Fruit fly (Drosophila melanogaster) whole organism, prepupa: ENCODE results near the gene CG32855.

Experiments
- Blimp-1 ChIP-seq: fragments of 200-800 bp; sonication (Bioruptor generic); optimal IDR thresholded peaks from 3 replicates; lab custom pipeline; 2017; ENCODE audit warnings: missing biosample characterization, missing genetic modification characterization, mild to moderate bottlenecking, moderate library complexity, missing genetic modification reagents
- CG10631 ChIP-seq: fragments of 200-800 bp; sonication (Bioruptor generic); optimal IDR thresholded peaks from 2 replicates; lab custom pipeline; 2016; ENCODE audit warnings: missing biosample characterization, missing genetic modification characterization
- CG10669 ChIP-seq: fragments of 200-800 bp; sonication (Bioruptor generic); optimal IDR thresholded peaks from 3 replicates; lab custom pipeline; 2018; ENCODE audit warnings: missing biosample characterization, mild to moderate bottlenecking, missing genetic modification characterization, moderate library complexity
- CG11762 ChIP-seq: fragments of 200-800 bp; sonication (Bioruptor generic); optimal IDR thresholded peaks from 3 replicates; lab custom pipeline; 2016; ENCODE audit warnings: missing biosample characterization, missing genetic modification characterization; ENCODE audit not compliant: insufficient read depth
- CG11902 ChIP-seq: fragments of 200-800 bp; sonication (Bioruptor generic); optimal IDR thresholded peaks from 3 replicates; lab custom pipeline; 2016; ENCODE audit warnings: missing biosample characterization, missing genetic modification characterization
- CG15336 ChIP-seq: fragments of 200-800 bp; sonication (Bioruptor generic); IDR thresholded peaks from 2 replicates; pipeline ENCODE4 v1.3.6; 2022; ENCODE audit warnings: missing biosample characterization, missing genetic modification characterization
- CG1621 ChIP-seq: fragments of 200-800 bp; sonication (Bioruptor generic); optimal IDR thresholded peaks from 3 replicates; lab custom pipeline; 2018; ENCODE audit warnings: missing biosample characterization, mild to moderate bottlenecking, missing genetic modification characterization
- CG16779 ChIP-seq: fragments of 200-800 bp; sonication (Bioruptor generic); optimal IDR thresholded peaks from 3 replicates; lab custom pipeline; 2017; ENCODE audit warnings: missing biosample characterization, mild to moderate bottlenecking, missing genetic modification characterization
- CG3032 ChIP-seq: fragments of 200-800 bp; optimal IDR thresholded peaks from 2 replicates; lab custom pipeline; 2019; ENCODE audit warnings: missing biosample characterization, mild to moderate bottlenecking, missing genetic modification characterization, moderate library complexity
- CG31627 ChIP-seq: fragments of 200-800 bp; sonication (Bioruptor generic); optimal IDR thresholded peaks from 3 replicates; lab custom pipeline; 2016; ENCODE audit warnings: missing biosample characterization, missing genetic modification characterization
- CG34406 ChIP-seq: fragments of 200-800 bp; sonication (Bioruptor generic); optimal IDR thresholded peaks from 3 replicates; lab custom pipeline; 2016; ENCODE audit warnings: missing biosample characterization, missing genetic modification characterization
- CG3919 ChIP-seq: fragments of 200-800 bp; sonication (Bioruptor generic); optimal IDR thresholded peaks from 3 replicates; lab custom pipeline; 2016; ENCODE audit warnings: missing biosample characterization, missing genetic modification characterization
- CG4318 ChIP-seq: fragments of 200-800 bp; sonication (Bioruptor generic); optimal IDR thresholded peaks from 3 replicates; lab custom pipeline; 2017; ENCODE audit warnings: missing biosample characterization, mild to moderate bottlenecking, missing genetic modification characterization
- CG6163 ChIP-seq: fragments of 200-800 bp; sonication (Bioruptor generic); IDR thresholded peaks from 3 replicates; pipeline ENCODE4 v1.3.6; 2022; ENCODE audit warnings: missing biosample characterization, missing genetic modification characterization
- CG6792 ChIP-seq: fragments of 200-800 bp; sonication (Bioruptor generic); optimal IDR thresholded peaks from 3 replicates; lab custom pipeline; 2016; ENCODE audit warnings: missing biosample characterization, missing genetic modification characterization
- CG6808 ChIP-seq: fragments of 200-800 bp; sonication (Bioruptor generic); optimal IDR thresholded peaks from 3 replicates; lab custom pipeline; 2017; ENCODE audit warnings: missing biosample characterization, missing genetic modification characterization, mild to moderate bottlenecking, moderate library complexity, missing genetic modification reagents
- CG6854 ChIP-seq: fragments of 200-800 bp; sonication (Bioruptor generic); optimal IDR thresholded peaks from 2 replicates; lab custom pipeline; 2017; ENCODE audit warnings: missing biosample characterization, mild to moderate bottlenecking, missing genetic modification characterization
- CG7368 ChIP-seq: fragments of 200-800 bp; sonication (Bioruptor generic); optimal IDR thresholded peaks from 3 replicates; lab custom pipeline; 2016; ENCODE audit warnings: missing biosample characterization, missing genetic modification characterization
- CG8119 ChIP-seq: fragments of 200-800 bp; sonication (Bioruptor generic); IDR thresholded peaks from 3 replicates; pipeline ENCODE4 v1.3.6; 2022; ENCODE audit warnings: missing biosample characterization, missing genetic modification characterization
- CG8319 ChIP-seq: fragments of 200-800 bp; sonication (Bioruptor generic); optimal IDR thresholded peaks from 3 replicates; lab custom pipeline; 2016; ENCODE audit warnings: missing biosample characterization, missing genetic modification characterization
- CG9139 ChIP-seq: fragments of 200-800 bp; sonication (Bioruptor generic); optimal IDR thresholded peaks from 3 replicates; lab custom pipeline; 2017; ENCODE audit warnings: missing biosample characterization, mild to moderate bottlenecking, missing genetic modification characterization
- Eip75B ChIP-seq: fragments of 200-800 bp; sonication (Bioruptor generic); optimal IDR thresholded peaks from 3 replicates; lab custom pipeline; 2016; ENCODE audit warnings: missing biosample characterization, missing genetic modification characterization
- Eip78C ChIP-seq: fragments of 200-800 bp; sonication (Bioruptor generic); peaks from one replicate; lab custom pipeline; 2016; ENCODE audit warnings: missing biosample characterization, missing genetic modification characterization
- Eip93F ChIP-seq: fragments of 200-800 bp; sonication (Bioruptor generic); optimal IDR thresholded peaks from 2 replicates; lab custom pipeline; 2016; ENCODE audit warnings: missing biosample characterization, mild to moderate bottlenecking, missing genetic modification characterization
- Ets21C ChIP-seq: fragments of 200-800 bp; sonication (Bioruptor generic); optimal IDR thresholded peaks from 3 replicates; lab custom pipeline; 2016; ENCODE audit warnings: missing biosample characterization, missing genetic modification characterization
- Ets96B ChIP-seq: fragments of 200-800 bp; optimal IDR thresholded peaks from 2 replicates; lab custom pipeline; 2019; ENCODE audit warnings: missing biosample characterization, mild to moderate bottlenecking, missing genetic modification characterization, moderate library complexity
- Gug ChIP-seq: fragments of 200-800 bp; sonication (Bioruptor generic); IDR thresholded peaks from 2 replicates; pipeline ENCODE4 v1.3.6; 2022; ENCODE audit warnings: missing biosample characterization, missing genetic modification characterization
- Hr38 ChIP-seq: sonication (Bioruptor generic); optimal IDR thresholded peaks from 2 replicates; lab custom pipeline; 2016; ENCODE audit warnings: missing biosample characterization, missing genetic modification characterization
- Hr39 ChIP-seq: fragments of 200-800 bp; sonication (Bioruptor generic); optimal IDR thresholded peaks from 2 replicates; lab custom pipeline; 2016; ENCODE audit warnings: missing biosample characterization, missing genetic modification characterization
- Hr4 ChIP-seq: fragments of 200-800 bp; sonication (Bioruptor generic); optimal IDR thresholded peaks from 3 replicates; lab custom pipeline; 2016; ENCODE audit warnings: missing biosample characterization, missing genetic modification characterization
- Lpt ChIP-seq: fragments of 200-800 bp; sonication (Bioruptor generic); optimal IDR thresholded peaks from 3 replicates; lab custom pipeline; 2016; ENCODE audit warnings: missing biosample characterization, missing genetic modification characterization
- Met ChIP-seq: fragments of 200-800 bp; sonication (Bioruptor generic); optimal IDR thresholded peaks from 3 replicates; lab custom pipeline; 2016; ENCODE audit warnings: missing biosample characterization, missing genetic modification characterization
- Smox ChIP-seq: fragments of 200-800 bp; sonication (Bioruptor generic); optimal IDR thresholded peaks from 3 replicates; lab custom pipeline; 2016; ENCODE audit warnings: missing biosample characterization, missing genetic modification characterization
- Sox102F ChIP-seq: fragments of 200-800 bp; sonication (Bioruptor generic); optimal IDR thresholded peaks from 2 replicates; lab custom pipeline; 2016; ENCODE audit warnings: missing biosample characterization, mild to moderate bottlenecking, missing genetic modification characterization
- achi ChIP-seq: fragments of 200-800 bp; sonication (Bioruptor generic); optimal IDR thresholded peaks from 3 replicates; lab custom pipeline; 2016; ENCODE audit warnings: missing biosample characterization, missing genetic modification characterization
- cyc ChIP-seq: fragments of 200-800 bp; sonication (Bioruptor generic); optimal IDR thresholded peaks from 3 replicates; lab custom pipeline; 2016; ENCODE audit warnings: missing biosample characterization, missing genetic modification characterization
- eg ChIP-seq: fragments of 200-800 bp; sonication (Bioruptor generic); IDR thresholded peaks from 3 replicates; pipeline ENCODE4 v1.3.6; 2022; ENCODE audit warnings: missing biosample characterization, missing genetic modification characterization
- esn ChIP-seq: fragments of 200-800 bp; sonication (Bioruptor generic); optimal IDR thresholded peaks from 2 replicates; lab custom pipeline; 2016; ENCODE audit warnings: missing biosample characterization, mild to moderate bottlenecking, missing genetic modification characterization, moderate library complexity
- fd59A ChIP-seq: fragments of 200-800 bp; sonication (Bioruptor generic); optimal IDR thresholded peaks from 2 replicates; lab custom pipeline; 2017; ENCODE audit warnings: missing biosample characterization, mild to moderate bottlenecking, missing genetic modification characterization, missing genetic modification reagents
- fd85E ChIP-seq: fragments of 200-800 bp; sonication (Bioruptor generic); optimal IDR thresholded peaks from 3 replicates; lab custom pipeline; 2016; ENCODE audit warnings: missing biosample characterization, missing genetic modification characterization
- fkh ChIP-seq: fragments of 200-800 bp; sonication (Bioruptor generic); optimal IDR thresholded peaks from 3 replicates; lab custom pipeline; 2017; ENCODE audit warnings: missing biosample characterization, mild to moderate bottlenecking, missing genetic modification characterization, moderate library complexity
- lz ChIP-seq: fragments of 200-800 bp; sonication (Bioruptor generic); optimal IDR thresholded peaks from 3 replicates; lab custom pipeline; 2016; ENCODE audit warnings: missing biosample characterization, missing genetic modification characterization
- net ChIP-seq: fragments of 200-800 bp; sonication (Bioruptor generic); optimal IDR thresholded peaks from 3 replicates; lab custom pipeline; 2016; ENCODE audit warnings: missing biosample characterization, missing genetic modification characterization
- pdm3 ChIP-seq: fragments of 200-800 bp; sonication (Bioruptor generic); optimal IDR thresholded peaks from 3 replicates; lab custom pipeline; 2016; ENCODE audit warnings: missing biosample characterization, missing genetic modification characterization
- salr ChIP-seq, 2 experiments: fragments of 200-800 bp; sonication (Bioruptor generic); optimal IDR thresholded peaks; 3 replicates each; lab custom pipeline; 2016 to 2018; ENCODE audit warnings: missing biosample characterization in 2 of 2, missing genetic modification characterization in 2 of 2, mild to moderate bottlenecking in 1 of 2
- spab ChIP-seq: fragments of 200-800 bp; sonication (Bioruptor generic); optimal IDR thresholded peaks from 2 replicates; lab custom pipeline; 2017; ENCODE audit warnings: missing biosample characterization, mild to moderate bottlenecking, missing genetic modification characterization, missing genetic modification reagents
- svp ChIP-seq: fragments of 200-800 bp; sonication (Bioruptor generic); peaks from one replicate; lab custom pipeline; 2016; ENCODE audit warnings: missing biosample characterization, missing genetic modification characterization
- topi ChIP-seq: fragments of 200-800 bp; sonication (Bioruptor generic); optimal IDR thresholded peaks from 3 replicates; lab custom pipeline; 2016; ENCODE audit warnings: missing biosample characterization, missing genetic modification characterization

CG32855 gene

DNA sequence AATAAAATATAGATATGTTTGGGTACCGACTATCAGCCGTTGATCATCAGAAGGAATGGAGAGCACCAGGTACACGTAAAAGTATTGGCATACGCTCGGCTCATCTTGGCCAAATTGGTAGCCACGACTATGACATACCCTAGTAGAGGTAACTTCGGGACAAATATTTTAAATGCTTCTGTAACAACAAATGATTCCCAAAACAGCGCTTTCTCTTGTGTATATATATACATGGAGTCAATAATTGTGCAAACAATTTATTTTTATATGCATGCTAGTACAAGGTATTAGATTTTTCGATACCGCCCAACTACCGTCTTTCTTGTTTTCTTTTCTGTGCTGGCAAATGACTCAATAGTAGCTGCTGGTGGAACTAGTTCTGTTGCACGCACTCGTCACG, 38.6 kb upstream of the CG32855 start (continued):
- TF ChIP-seq Gug (GFP tag; lab: Robert Waterston, UW) (peak; percentile 80), CG6163 (peak; percentile 78), esn (peak; percentile 9), Hr4 (GFP tag; lab: Kevin White, UChicago) (peak; percentile 71), CG3919 (GFP tag; lab: Kevin White, UChicago) (peak; percentile 74), CG15336 (GFP tag; lab: Robert Waterston, UW) (peak; percentile 92), Hr38 (no peak), CG16779 (peak; percentile 52), CG6854 (GFP tag; lab: Kevin White, UChicago) (no peak), fd59A (GFP tag; lab: Kevin White, UChicago) (peak; percentile 19), Lpt (peak; percentile 73), lz (GFP tag; lab: Kevin White, UChicago) (no peak), Ets21C (no peak), CG8319 (no peak), CG34406 (GFP tag; lab: Kevin White, UChicago) (peak; percentile 14), CG7368 (GFP tag; lab: Kevin White, UChicago) (peak; percentile 41), salr (GFP tag; optimal IDR thresholded peaks at IDR 0.05; lab: Kevin White, UChicago) (peak in 1 of 2 experiments; percentile 75), CG1621 (tag; lab: Kevin White, UChicago) (no peak), CG11902 (GFP tag; lab: Kevin White, UChicago) (no peak), cyc (GFP tag; lab: Kevin White, UChicago) (peak; percentile 1), CG4318 (GFP tag; lab: Kevin White, UChicago) (peak; percentile 65), Sox102F (GFP tag; lab: Kevin White, UChicago) (no peak)

DNA sequence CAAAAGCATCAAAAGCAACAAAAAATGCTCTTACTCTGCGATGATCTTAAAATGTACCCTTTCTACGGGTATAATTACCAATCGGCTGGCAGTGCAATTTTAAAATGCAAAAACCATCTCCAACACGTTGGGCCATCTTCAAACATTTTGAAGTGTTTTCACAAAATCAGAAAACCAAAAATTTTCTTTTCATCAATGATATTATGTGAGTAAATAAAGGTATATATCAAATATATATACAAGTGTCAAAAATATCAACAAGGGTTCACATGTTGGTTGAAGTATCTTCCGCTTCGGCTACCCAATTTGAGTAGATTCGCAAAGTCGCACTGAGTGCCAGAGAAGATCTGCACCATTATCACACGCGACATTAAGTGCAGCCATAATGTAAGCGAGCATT, 36.6 kb upstream of the CG32855 start:
- TF ChIP-seq topi (peak; percentile 54), CG11902 (GFP tag; lab: Kevin White, UChicago) (peak; percentile 2), Hr4 (GFP tag; lab: Kevin White, UChicago) (no peak), CG3032 (tag; lab: Kevin White, UChicago) (peak; percentile 25), eg (GFP tag; lab: Robert Waterston, UW) (no peak), Sox102F (GFP tag; lab: Kevin White, UChicago) (no peak), CG8119 (GFP tag; lab: Robert Waterston, UW) (no peak), CG9139 (GFP tag; lab: Kevin White, UChicago) (no peak), Met (GFP tag; lab: Kevin White, UChicago) (peak; percentile 0), Eip93F (GFP tag; lab: Kevin White, UChicago) (no peak), CG10669 (GFP tag; lab: Kevin White, UChicago) (peak; percentile 23), Blimp-1 (GFP tag; lab: Kevin White, UChicago) (no peak), CG4318 (GFP tag; lab: Kevin White, UChicago) (no peak), CG15336 (GFP tag; lab: Robert Waterston, UW) (no peak), pdm3 (GFP tag; lab: Kevin White, UChicago) (peak; percentile 24), achi (GFP tag; lab: Kevin White, UChicago) (no peak), svp (peak; percentile 71), CG7368 (GFP tag; lab: Kevin White, UChicago) (no peak), CG16779 (no peak), lz (GFP tag; lab: Kevin White, UChicago) (peak; percentile 3), CG31627 (no peak), fd85E (GFP tag; lab: Kevin White, UChicago) (no peak), Hr39 (GFP tag; lab: Kevin White, UChicago) (no peak), CG6808 (GFP tag; lab: Kevin White, UChicago) (peak; percentile 27), fkh (GFP tag; lab: Kevin White, UChicago) (no peak), CG8319 (no peak), Eip75B (GFP tag; lab: Kevin White, UChicago) (no peak), CG10631 (no peak), CG34406 (GFP tag; lab: Kevin White, UChicago) (no peak), fd59A (GFP tag; lab: Kevin White, UChicago) (no peak), CG11762 (no peak), Eip78C (peak; percentile 67), Lpt (no peak), esn (peak; percentile 30), cyc (GFP tag; lab: Kevin White, UChicago) (peak; percentile 25), CG1621 (tag; lab: Kevin White, UChicago) (no peak), CG6163 (no peak), CG6792 (GFP tag; lab: Kevin White, UChicago) (peak; percentile 13), Smox (GFP tag; lab: Kevin White, UChicago) (peak; percentile 5), Ets96B (tag; lab: Kevin White, UChicago) (no peak), spab (GFP tag; lab: Kevin White, UChicago) (peak; percentile 10), CG3919 (GFP tag; lab: Kevin White, UChicago) (peak; percentile 39), net (no peak)
